Worm (Caenorhabditis elegans) whole organism, young adult: ENCODE measurements around the gene erp-44.3.

ENCODE experiments used
- B0336.3 ChIP-seq: fragments of 200-800 bp; sonication (Bioruptor generic); IDR thresholded peaks from 2 replicates; pipeline ENCODE4 v1.3.6; 2022; ENCODE audit warnings: missing genetic modification characterization, missing compliant biosample characterization
- F22D6.2 ChIP-seq: sonication (generic microtip); optimal IDR thresholded peaks from 2 replicates; lab custom pipeline; 2016; ENCODE audit warnings: mild to moderate bottlenecking, missing genetic modification characterization, missing compliant biosample characterization
- F49E8.2 ChIP-seq: sonication (generic microtip); optimal IDR thresholded peaks from 3 replicates; lab custom pipeline; 2017; ENCODE audit warnings: missing genetic modification characterization, mild to moderate bottlenecking, missing compliant biosample characterization, antibody characterized with exemption, moderate library complexity; ENCODE audit not compliant: insufficient read depth
- F55B11.4 ChIP-seq: sonication (generic microtip); optimal IDR thresholded peaks from 2 replicates; lab custom pipeline; 2016; ENCODE audit warnings: missing compliant biosample characterization, missing genetic modification characterization, borderline replicate concordance; ENCODE audit not compliant: insufficient read depth
- F57C9.4 ChIP-seq: sonication (generic microtip); optimal IDR thresholded peaks from 2 replicates; lab custom pipeline; 2017; ENCODE audit warnings: mild to moderate bottlenecking, missing genetic modification characterization, missing compliant biosample characterization
- T26A5.8 ChIP-seq: sonication (generic microtip); optimal IDR thresholded peaks from 2 replicates; lab custom pipeline; 2016; ENCODE audit warnings: missing genetic modification characterization, missing compliant biosample characterization
- Y53F4B.3 ChIP-seq: fragments of 200-800 bp; sonication (Bioruptor generic); IDR thresholded peaks from 2 replicates; pipeline ENCODE4 v1.3.6; 2022; ENCODE audit warnings: missing genetic modification reagents, missing genetic modification characterization, missing compliant biosample characterization
- Y53G8AR.9 ChIP-seq: fragments of 200-800 bp; sonication (Bioruptor generic); conservative IDR thresholded peaks from 2 replicates; pipeline ENCODE4 v1.3.6; 2022; ENCODE audit warnings: missing genetic modification reagents, missing genetic modification characterization, missing compliant biosample characterization
- ama-1 ChIP-seq, 3 experiments: fragments of 150-350 bp in 1 of 3; sonication (generic microtip) in 2 of 3; optimal IDR thresholded peaks; 2 replicates each; lab custom pipeline; 2014 to 2018; ENCODE audit warnings: missing biosample characterization in 2 of 3, missing genetic modification characterization in 2 of 3, missing genetic modification reagents in 2 of 3
- aptf-2 ChIP-seq: fragments of 200-800 bp; sonication (Bioruptor generic); conservative IDR thresholded peaks from 2 replicates; pipeline ENCODE4 v1.3.6; 2022; ENCODE audit warnings: missing genetic modification reagents, missing genetic modification characterization, missing compliant biosample characterization
- aptf-3 ChIP-seq: fragments of 200-800 bp; sonication (Bioruptor generic); IDR thresholded peaks from 2 replicates; pipeline ENCODE4 v1.3.6; 2022; ENCODE audit warnings: missing genetic modification characterization, missing compliant biosample characterization
- attf-6 ChIP-seq: fragments of 200-800 bp; sonication (Bioruptor generic); IDR thresholded peaks from 2 replicates; pipeline ENCODE4 v1.3.6; 2022; ENCODE audit warnings: missing genetic modification reagents, missing genetic modification characterization, missing compliant biosample characterization
- ccch-3 ChIP-seq: fragments of 200-800 bp; sonication (Bioruptor generic); optimal IDR thresholded peaks from 2 replicates; lab custom pipeline; 2018; ENCODE audit warnings: mild to moderate bottlenecking, missing genetic modification characterization, missing compliant biosample characterization
- cebp-2 ChIP-seq: fragments of 200-800 bp; sonication (Bioruptor generic); IDR thresholded peaks from 2 replicates; pipeline ENCODE4 v1.3.6; 2022; ENCODE audit warnings: missing genetic modification characterization, missing compliant biosample characterization
- ceh-100 ChIP-seq: fragments of 200-800 bp; sonication (Bioruptor generic); IDR thresholded peaks from 2 replicates; pipeline ENCODE4 v1.3.6; 2022; ENCODE audit warnings: missing genetic modification reagents, missing genetic modification characterization, missing compliant biosample characterization
- ceh-40 ChIP-seq: fragments of 200-800 bp; sonication (Bioruptor generic); IDR thresholded peaks from 2 replicates; pipeline ENCODE4 v1.3.6; 2022; ENCODE audit warnings: missing genetic modification characterization, missing compliant biosample characterization
- ceh-79 ChIP-seq: sonication (generic microtip); optimal IDR thresholded peaks from 2 replicates; lab custom pipeline; 2017; ENCODE audit warnings: mild to moderate bottlenecking, missing genetic modification characterization, missing compliant biosample characterization
- die-1 ChIP-seq: sonication (generic microtip); optimal IDR thresholded peaks from 2 replicates; lab custom pipeline; 2016; ENCODE audit warnings: missing genotype, mild to moderate bottlenecking, missing genetic modification characterization, missing compliant biosample characterization
- egl-44 ChIP-seq: fragments of 200-800 bp; sonication (Bioruptor generic); IDR thresholded peaks from 2 replicates; pipeline ENCODE4 v1.3.6; 2022; ENCODE audit warnings: missing genetic modification reagents, missing genetic modification characterization, missing compliant biosample characterization
- ekl-4 ChIP-seq: fragments of 200-800 bp; sonication (Bioruptor generic); IDR thresholded peaks from 2 replicates; pipeline ENCODE4 v1.3.6; 2022; ENCODE audit warnings: missing genetic modification reagents, missing genetic modification characterization, missing compliant biosample characterization
- hlh-12 ChIP-seq: sonication (generic microtip); optimal IDR thresholded peaks from 2 replicates; lab custom pipeline; 2016; ENCODE audit warnings: missing genetic modification characterization, missing compliant biosample characterization
- hmg-1.2 ChIP-seq: fragments of 200-800 bp; sonication (Bioruptor generic); IDR thresholded peaks from 2 replicates; pipeline ENCODE4 v1.3.6; 2022; ENCODE audit warnings: missing genetic modification reagents, missing genetic modification characterization, missing compliant biosample characterization
- hmg-20 ChIP-seq: fragments of 200-800 bp; sonication (Bioruptor generic); IDR thresholded peaks from 2 replicates; pipeline ENCODE4 v1.3.6; 2022; ENCODE audit warnings: missing genetic modification reagents, missing genetic modification characterization, missing compliant biosample characterization
- lin-35 ChIP-seq, 3 experiments: fragments of 150-350 bp in 2 of 3; sonication (generic microtip) in 1 of 3; optimal IDR thresholded peaks; 2 replicates each; lab custom pipeline; 2014 to 2018; ENCODE audit warnings: missing biosample characterization in 3 of 3, missing genetic modification characterization in 3 of 3, missing genetic modification reagents in 3 of 3
- lir-1 ChIP-seq: fragments of 200-800 bp; sonication (Bioruptor generic); conservative IDR thresholded peaks from 2 replicates; pipeline ENCODE4 v1.3.6; 2022; ENCODE audit warnings: missing genetic modification reagents, missing genetic modification characterization, missing compliant biosample characterization
- lsl-1 ChIP-seq: fragments of 200-800 bp; sonication (Bioruptor generic); optimal IDR thresholded peaks from 2 replicates; lab custom pipeline; 2018; ENCODE audit warnings: mild to moderate bottlenecking, missing genetic modification characterization, moderate library complexity, missing compliant biosample characterization
- madf-10 ChIP-seq: sonication (generic microtip); optimal IDR thresholded peaks from 2 replicates; lab custom pipeline; 2016; ENCODE audit warnings: mild to moderate bottlenecking, missing genetic modification characterization, missing compliant biosample characterization
- madf-6 ChIP-seq: fragments of 200-800 bp; sonication (Bioruptor generic); IDR thresholded peaks from 2 replicates; pipeline ENCODE4 v1.3.6; 2022; ENCODE audit warnings: missing genetic modification reagents, missing genetic modification characterization, missing compliant biosample characterization
- mcd-1 ChIP-seq: fragments of 200-800 bp; sonication (Bioruptor generic); IDR thresholded peaks from 2 replicates; pipeline ENCODE4 v1.3.6; 2022; ENCODE audit warnings: missing genetic modification reagents, missing genetic modification characterization, missing compliant biosample characterization
- mel-28 ChIP-seq: sonication (generic microtip); optimal IDR thresholded peaks from 2 replicates; lab custom pipeline; 2016; ENCODE audit warnings: borderline replicate concordance, mild to moderate bottlenecking, missing genetic modification characterization, missing compliant biosample characterization
- mxl-1 ChIP-seq: sonication (generic microtip); optimal IDR thresholded peaks from 2 replicates; lab custom pipeline; 2016; ENCODE audit warnings: missing genetic modification characterization, missing compliant biosample characterization
- nfya-1 ChIP-seq: sonication (generic microtip); optimal IDR thresholded peaks from 2 replicates; lab custom pipeline; 2017; ENCODE audit warnings: antibody characterized with exemption, missing compliant biosample characterization, missing genetic modification characterization, borderline replicate concordance; ENCODE audit not compliant: insufficient read depth
- nfya-2 ChIP-seq: fragments of 200-800 bp; sonication (Bioruptor generic); IDR thresholded peaks from 2 replicates; pipeline ENCODE4 v1.3.6; 2022; ENCODE audit warnings: missing genetic modification reagents, missing genetic modification characterization, missing compliant biosample characterization
- nhr-179 ChIP-seq: sonication (generic microtip); optimal IDR thresholded peaks from 2 replicates; lab custom pipeline; 2016; ENCODE audit warnings: mild to moderate bottlenecking, missing genetic modification characterization, missing compliant biosample characterization
- pbrm-1 ChIP-seq: fragments of 200-800 bp; sonication (Bioruptor generic); IDR thresholded peaks from 2 replicates; pipeline ENCODE4 v1.3.6; 2022; ENCODE audit warnings: missing genetic modification reagents, missing genetic modification characterization, missing compliant biosample characterization
- pha-4 ChIP-seq: fragments of 150-350 bp; sonication (generic microtip); optimal IDR thresholded peaks from 2 replicates; lab custom pipeline; 2014; ENCODE audit warnings: missing biosample characterization, missing genetic modification reagents, missing genetic modification characterization
- rcor-1 ChIP-seq: fragments of 200-800 bp; sonication (Bioruptor generic); IDR thresholded peaks from 2 replicates; pipeline ENCODE4 v1.3.6; 2022; ENCODE audit warnings: missing genetic modification reagents, missing genetic modification characterization, missing compliant biosample characterization
- rec-8 ChIP-seq, 2 experiments: sonication (generic microtip); optimal IDR thresholded peaks; 2 replicates each; lab custom pipeline; 2016; ENCODE audit warnings: mild to moderate bottlenecking in 2 of 2, missing genetic modification characterization in 2 of 2, missing genetic modification reagents in 2 of 2, missing genotype in 2 of 2, missing biosample characterization in 1 of 2, missing compliant biosample characterization in 1 of 2, moderate library complexity in 1 of 2
- snpc-3.4 ChIP-seq: sonication (generic microtip); optimal IDR thresholded peaks from 2 replicates; lab custom pipeline; 2017; ENCODE audit warnings: missing genetic modification characterization, mild to moderate bottlenecking, missing compliant biosample characterization, antibody characterized with exemption, moderate library complexity, missing genotype, missing genetic modification reagents
- unc-130 ChIP-seq: sonication (generic microtip); optimal IDR thresholded peaks from 2 replicates; lab custom pipeline; 2016; ENCODE audit warnings: missing genetic modification reagents, missing genetic modification characterization, missing compliant biosample characterization
- ztf-18 ChIP-seq: sonication (generic microtip); optimal IDR thresholded peaks from 2 replicates; lab custom pipeline; 2016; ENCODE audit warnings: missing genotype, mild to moderate bottlenecking, missing genetic modification characterization, missing compliant biosample characterization
- ztf-25 ChIP-seq: fragments of 200-800 bp; sonication (Bioruptor generic); IDR thresholded peaks from 2 replicates; pipeline ENCODE4 v1.3.6; 2022; ENCODE audit warnings: missing genetic modification reagents, missing genetic modification characterization, missing compliant biosample characterization
- ztf-3 ChIP-seq: fragments of 200-800 bp; sonication (Bioruptor generic); optimal IDR thresholded peaks from 2 replicates; lab custom pipeline; 2018; ENCODE audit warnings: mild to moderate bottlenecking, missing genetic modification characterization, missing compliant biosample characterization

Gene erp-44.3

DNA sequence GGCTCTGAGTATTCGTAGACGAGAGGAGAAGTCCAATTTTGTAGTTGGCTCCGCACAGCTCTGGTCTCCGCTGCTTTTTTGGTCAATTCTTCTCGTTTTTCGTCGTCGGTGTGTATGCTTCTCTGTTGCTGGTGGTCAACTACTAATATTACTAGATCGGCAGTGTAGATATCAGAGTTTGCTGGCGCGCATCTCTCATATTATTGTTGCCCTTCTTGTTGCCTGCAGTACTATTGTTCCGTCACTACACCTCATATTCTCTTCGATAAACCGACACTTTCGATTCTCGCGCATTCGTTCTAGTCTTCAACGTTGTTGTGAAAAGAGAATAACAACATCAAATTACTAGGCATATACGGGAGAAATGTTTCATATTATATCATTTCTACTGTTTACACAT is 42.3 kb upstream of the erp-44.3 start:
- TF ChIP-seq pbrm-1 (GFP tag; lab: Robert Waterston, UW) (no peak), F22D6.2 (tag; lab: Kevin White, UChicago) (no peak), rec-8 (tag; optimal IDR thresholded peaks at IDR 0.05; lab: Kevin White, UChicago) (no peak), ztf-3 (no peak), aptf-3 (no peak), pha-4 (tag; lab: Kevin White, UChicago) (no peak), ztf-18 (tag; lab: Kevin White, UChicago) (no peak), rcor-1 (GFP tag; lab: Robert Waterston, UW) (no peak), Y53F4B.3 (no peak), egl-44 (GFP tag; lab: Robert Waterston, UW) (no peak), attf-6 (no peak), lir-1 (GFP tag; lab: Robert Waterston, UW) (no peak), Y53G8AR.9 (no peak), nfya-2 (GFP tag; lab: Robert Waterston, UW) (no peak), hmg-20 (GFP tag; lab: Robert Waterston, UW) (no peak)

DNA sequence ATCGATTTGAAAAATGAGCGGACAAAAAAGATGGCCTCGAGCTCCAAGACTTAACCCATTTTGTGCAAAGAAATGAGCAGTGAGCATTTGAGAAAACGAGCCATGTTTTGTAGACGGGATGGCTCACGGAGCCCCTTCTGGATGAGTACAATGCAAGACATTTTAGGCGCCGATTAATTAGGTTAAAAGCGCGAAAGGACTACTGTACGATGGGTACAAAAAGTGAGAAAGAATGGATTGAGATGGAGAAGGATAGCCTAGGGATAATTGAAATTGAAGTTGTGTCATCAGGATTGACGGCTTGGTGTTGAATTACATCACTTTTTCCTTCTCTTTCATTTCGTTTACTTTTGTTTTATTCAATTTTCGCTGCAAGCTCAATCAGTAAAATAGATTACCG is 41.7 kb upstream of the erp-44.3 start:
- TF ChIP-seq snpc-3.4 (tag; lab: Kevin White, UChicago) (no peak), aptf-2 (no peak), T26A5.8 (no peak), F55B11.4 (tag; lab: Kevin White, UChicago) (no peak), ceh-79 (tag; lab: Kevin White, UChicago) (no peak), nhr-179 (tag; lab: Kevin White, UChicago) (no peak), ztf-25 (no peak), ekl-4 (GFP tag; lab: Robert Waterston, UW) (no peak), ama-1 (optimal IDR thresholded peaks at IDR 0.05; lab: Kevin White, UChicago) (no peak), ama-1 (GFP tag; optimal IDR thresholded peaks at IDR 0.05; lab: Kevin White, UChicago) (no peak)

DNA sequence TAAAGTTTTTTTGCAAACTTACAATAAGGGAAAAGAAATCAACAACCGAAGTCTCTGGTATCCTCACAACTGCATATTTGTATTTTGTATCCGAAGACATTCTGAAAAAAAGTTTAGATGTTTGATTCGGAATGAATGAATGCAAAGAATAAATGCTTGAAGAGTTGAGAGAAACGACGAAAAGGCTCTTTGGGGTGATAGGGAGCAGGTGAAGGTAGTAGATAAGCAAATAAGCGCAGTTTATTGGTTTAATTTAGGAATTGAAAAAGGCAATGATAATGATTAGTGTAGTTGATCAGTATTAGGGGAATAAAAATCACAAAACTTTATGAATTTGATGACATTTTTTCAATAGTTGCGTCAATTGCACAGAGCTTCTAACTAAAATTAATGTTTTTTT is 35.9 kb upstream of the erp-44.3 start, which contains the start of gene nsy-7:
nsy-7 (minus strand) TSS at position 101 of the 400 bp plus-strand sequence.
- no peak for TF ChIP-seq nfya-1 (tag; lab: Kevin White, UChicago)
- no peak for TF ChIP-seq mel-28 (tag; lab: Kevin White, UChicago)
- TF ChIP-seq ceh-100 (GFP tag; lab: Robert Waterston, UW), result no peak
- TF ChIP-seq Y53F4B.3, result no peak
- no peak for TF ChIP-seq lsl-1
- TF ChIP-seq cebp-2 (GFP tag; lab: Robert Waterston, UW), result no peak
- no peak for TF ChIP-seq lin-35 (GFP tag; optimal IDR thresholded peaks at IDR 0.05; lab: Kevin White, UChicago)
- TF ChIP-seq madf-10 (tag; lab: Kevin White, UChicago), result no peak
- no peak for TF ChIP-seq die-1 (tag; lab: Kevin White, UChicago)
- no peak for TF ChIP-seq madf-6 (GFP tag; lab: Robert Waterston, UW)
- no peak for TF ChIP-seq B0336.3 (GFP tag; lab: Robert Waterston, UW)

DNA sequence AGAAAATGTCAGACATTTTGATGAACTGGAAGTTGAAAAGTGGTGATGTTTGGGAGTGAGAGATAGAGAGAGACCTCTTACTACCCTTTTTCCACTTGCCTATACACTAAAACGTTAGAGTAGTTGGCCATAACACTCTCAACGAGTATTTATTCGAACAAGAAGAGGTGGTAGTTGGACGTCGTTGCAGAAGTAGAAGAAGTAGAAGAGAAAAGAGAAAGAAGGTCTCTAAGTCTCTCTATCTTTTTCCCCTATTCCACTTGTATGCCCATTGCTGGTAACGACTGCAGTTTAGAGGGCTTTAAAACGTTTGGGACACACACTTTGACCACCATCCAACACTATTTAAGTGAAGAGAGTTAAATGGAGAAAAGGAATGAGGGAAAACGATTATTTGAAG is 30.9 kb upstream of the erp-44.3 start:
- TF ChIP-seq ccch-3 (GFP tag; lab: Kevin White, UChicago) (no peak), ceh-79 (tag; lab: Kevin White, UChicago) (no peak), nhr-179 (tag; lab: Kevin White, UChicago) (no peak), unc-130 (GFP tag; lab: Kevin White, UChicago) (no peak), egl-44 (GFP tag; lab: Robert Waterston, UW) (no peak), mxl-1 (tag; lab: Kevin White, UChicago) (no peak), mcd-1 (GFP tag; lab: Robert Waterston, UW) (no peak), F49E8.2 (no peak), rec-8 (tag; optimal IDR thresholded peaks at IDR 0.05; lab: Kevin White, UChicago) (no peak), rcor-1 (GFP tag; lab: Robert Waterston, UW) (no peak), F57C9.4 (tag; lab: Kevin White, UChicago) (no peak), ceh-40 (no peak), hlh-12 (no peak), ama-1 (optimal IDR thresholded peaks at IDR 0.05; lab: Kevin White, UChicago) (no peak), ama-1 (GFP tag; optimal IDR thresholded peaks at IDR 0.05; lab: Kevin White, UChicago) (no peak), madf-10 (tag; lab: Kevin White, UChicago) (no peak), hmg-1.2 (no peak)
